Worm (Caenorhabditis elegans): Measurements from ENCODE around the gene lips-10.

DNA sequence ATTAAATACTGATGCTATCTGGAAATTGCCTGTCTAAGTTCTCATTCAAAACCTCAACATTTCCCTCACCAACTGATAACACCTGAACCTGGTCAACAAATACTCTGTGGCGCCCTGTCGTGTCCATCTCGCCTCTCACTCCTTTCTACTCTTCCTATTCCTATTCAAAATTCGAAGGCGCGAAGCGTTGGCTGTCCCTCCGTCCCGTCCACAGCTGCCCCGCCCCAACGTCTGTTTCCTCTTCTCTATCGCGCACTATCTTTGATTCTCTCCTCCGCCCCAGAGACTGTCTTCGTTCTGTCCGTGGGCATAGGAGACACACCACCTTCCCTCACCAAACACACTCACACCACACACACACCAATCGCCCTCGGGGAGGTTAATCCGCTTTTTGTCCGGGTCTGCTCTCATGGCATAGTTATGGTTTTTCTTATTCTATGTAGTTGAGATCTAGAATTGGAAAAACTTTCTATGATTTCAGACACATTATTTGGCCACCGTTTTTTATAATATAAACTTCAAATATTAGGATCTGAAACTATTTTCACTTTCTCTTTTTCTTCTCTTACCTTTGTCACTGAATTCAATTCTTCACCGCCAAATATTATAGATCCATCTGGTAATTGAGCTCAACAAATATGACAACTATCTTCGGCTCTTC lies 26.8 kb upstream of the lips-10 start, which contains the start of gene efl-3:
- TF ChIP-seq mec-3 (tag; optimal IDR thresholded peaks at IDR 0.05; ENCODE audit: borderline replicate concordance) (no peak), fax-1 (tag; optimal IDR thresholded peaks at IDR 0.05) (no peak), lim-6 (tag; optimal IDR thresholded peaks at IDR 0.05) (no peak)
